Worm (Caenorhabditis elegans) whole organism, young adult: ENCODE measurements around the gene K01A6.5.

Source experiments
- B0035.1 ChIP-seq: sonication (generic microtip); optimal IDR thresholded peaks from 2 replicates; lab custom pipeline; 2016; ENCODE audit warnings: missing genetic modification characterization, mild to moderate bottlenecking, missing compliant biosample characterization, missing genotype, missing genetic modification reagents
- C17E4.6 ChIP-seq: fragments of 200-800 bp; sonication (Bioruptor generic); IDR thresholded peaks from 2 replicates; pipeline ENCODE4 v1.3.6; 2022; ENCODE audit warnings: missing genetic modification reagents, missing genetic modification characterization, missing compliant biosample characterization
- D2030.7 ChIP-seq: fragments of 200-800 bp; sonication (Bioruptor generic); IDR thresholded peaks from 2 replicates; pipeline ENCODE4 v1.3.6; 2022; ENCODE audit warnings: missing genetic modification reagents, missing genetic modification characterization, missing compliant biosample characterization
- F22D6.2 ChIP-seq: sonication (generic microtip); optimal IDR thresholded peaks from 2 replicates; lab custom pipeline; 2016; ENCODE audit warnings: mild to moderate bottlenecking, missing genetic modification characterization, missing compliant biosample characterization
- F33H1.4 ChIP-seq: fragments of 200-800 bp; sonication (Bioruptor generic); IDR thresholded peaks from 2 replicates; pipeline ENCODE4 v1.3.6; 2022; ENCODE audit warnings: missing genetic modification reagents, missing genetic modification characterization, missing compliant biosample characterization
- K11D2.4 ChIP-seq: fragments of 200-800 bp; sonication (Bioruptor generic); IDR thresholded peaks from 2 replicates; pipeline ENCODE4 v1.3.6; 2022; ENCODE audit warnings: missing genetic modification reagents, missing genetic modification characterization, missing compliant biosample characterization
- Y79H2A.3 ChIP-seq: fragments of 200-800 bp; sonication (Bioruptor generic); conservative IDR thresholded peaks from 2 replicates; pipeline ENCODE4 v1.3.6; 2022; ENCODE audit warnings: missing genetic modification reagents, missing genetic modification characterization, missing compliant biosample characterization
- aptf-2 ChIP-seq: fragments of 200-800 bp; sonication (Bioruptor generic); conservative IDR thresholded peaks from 2 replicates; pipeline ENCODE4 v1.3.6; 2022; ENCODE audit warnings: missing genetic modification reagents, missing genetic modification characterization, missing compliant biosample characterization
- attf-5 ChIP-seq: fragments of 200-800 bp; sonication (Bioruptor generic); optimal IDR thresholded peaks from 2 replicates; lab custom pipeline; 2018; ENCODE audit warnings: mild to moderate bottlenecking, missing genetic modification characterization, missing compliant biosample characterization
- attf-6 ChIP-seq: fragments of 200-800 bp; sonication (Bioruptor generic); IDR thresholded peaks from 2 replicates; pipeline ENCODE4 v1.3.6; 2022; ENCODE audit warnings: missing genetic modification reagents, missing genetic modification characterization, missing compliant biosample characterization
- bed-1 ChIP-seq: fragments of 200-800 bp; sonication (Bioruptor generic); IDR thresholded peaks from 2 replicates; pipeline ENCODE4 v1.3.6; 2022; ENCODE audit warnings: missing genetic modification reagents, missing genetic modification characterization, missing compliant biosample characterization
- cebp-1 ChIP-seq, 2 experiments: fragments of 200-800 bp in 1 of 2; sonication (Bioruptor generic) in 1 of 2; sonication (generic microtip) in 1 of 2; IDR thresholded peaks in 1 of 2; optimal IDR thresholded peaks in 1 of 2; 2 replicates each; pipeline versions ENCODE4 v1.3.6 to Lab custom; 2017 to 2022; ENCODE audit warnings: missing compliant biosample characterization in 2 of 2, missing genetic modification characterization in 2 of 2, mild to moderate bottlenecking in 1 of 2, missing genetic modification reagents in 1 of 2, moderate library complexity in 1 of 2
- cebp-2 ChIP-seq: fragments of 200-800 bp; sonication (Bioruptor generic); IDR thresholded peaks from 2 replicates; pipeline ENCODE4 v1.3.6; 2022; ENCODE audit warnings: missing genetic modification characterization, missing compliant biosample characterization
- ceh-58 ChIP-seq: fragments of 200-800 bp; sonication (Bioruptor generic); IDR thresholded peaks from 2 replicates; pipeline ENCODE4 v1.3.6; 2022; ENCODE audit warnings: missing genetic modification characterization, missing compliant biosample characterization
- ceh-79 ChIP-seq: sonication (generic microtip); optimal IDR thresholded peaks from 2 replicates; lab custom pipeline; 2017; ENCODE audit warnings: mild to moderate bottlenecking, missing genetic modification characterization, missing compliant biosample characterization
- chd-7 ChIP-seq: sonication (generic microtip); optimal IDR thresholded peaks from 2 replicates; lab custom pipeline; 2016; ENCODE audit warnings: mild to moderate bottlenecking, missing genetic modification characterization, moderate library complexity, missing compliant biosample characterization
- dox-1 ChIP-seq: fragments of 200-800 bp; sonication (Bioruptor generic); IDR thresholded peaks from 2 replicates; pipeline ENCODE4 v1.3.6; 2022; ENCODE audit warnings: missing genetic modification reagents, missing genetic modification characterization, missing compliant biosample characterization
- hlh-12 ChIP-seq: sonication (generic microtip); optimal IDR thresholded peaks from 2 replicates; lab custom pipeline; 2016; ENCODE audit warnings: missing genetic modification characterization, missing compliant biosample characterization
- hmg-1.2 ChIP-seq: fragments of 200-800 bp; sonication (Bioruptor generic); IDR thresholded peaks from 2 replicates; pipeline ENCODE4 v1.3.6; 2022; ENCODE audit warnings: missing genetic modification reagents, missing genetic modification characterization, missing compliant biosample characterization
- lin-40 ChIP-seq: sonication (generic microtip); optimal IDR thresholded peaks from 2 replicates; lab custom pipeline; 2016; ENCODE audit warnings: missing genetic modification characterization, mild to moderate bottlenecking, missing compliant biosample characterization, missing genotype, missing genetic modification reagents
- lsl-1 ChIP-seq: fragments of 200-800 bp; sonication (Bioruptor generic); optimal IDR thresholded peaks from 2 replicates; lab custom pipeline; 2018; ENCODE audit warnings: mild to moderate bottlenecking, missing genetic modification characterization, moderate library complexity, missing compliant biosample characterization
- madf-6 ChIP-seq: fragments of 200-800 bp; sonication (Bioruptor generic); IDR thresholded peaks from 2 replicates; pipeline ENCODE4 v1.3.6; 2022; ENCODE audit warnings: missing genetic modification reagents, missing genetic modification characterization, missing compliant biosample characterization
- mel-28 ChIP-seq: sonication (generic microtip); optimal IDR thresholded peaks from 2 replicates; lab custom pipeline; 2016; ENCODE audit warnings: borderline replicate concordance, mild to moderate bottlenecking, missing genetic modification characterization, missing compliant biosample characterization
- mxl-1 ChIP-seq: sonication (generic microtip); optimal IDR thresholded peaks from 2 replicates; lab custom pipeline; 2016; ENCODE audit warnings: missing genetic modification characterization, missing compliant biosample characterization
- nfyb-1 ChIP-seq: fragments of 200-800 bp; sonication (Bioruptor generic); IDR thresholded peaks from 2 replicates; pipeline ENCODE4 v1.3.6; 2022; ENCODE audit warnings: missing genetic modification reagents, missing genetic modification characterization, missing compliant biosample characterization
- nhr-179 ChIP-seq: sonication (generic microtip); optimal IDR thresholded peaks from 2 replicates; lab custom pipeline; 2016; ENCODE audit warnings: mild to moderate bottlenecking, missing genetic modification characterization, missing compliant biosample characterization
- nhr-27 ChIP-seq: fragments of 200-800 bp; sonication (Bioruptor generic); optimal IDR thresholded peaks from 2 replicates; lab custom pipeline; 2018; ENCODE audit warnings: mild to moderate bottlenecking, missing genetic modification characterization, moderate library complexity, missing compliant biosample characterization
- nhr-80 ChIP-seq: sonication (generic microtip); optimal IDR thresholded peaks from 2 replicates; lab custom pipeline; 2016; ENCODE audit warnings: missing genetic modification characterization, missing compliant biosample characterization
- rcor-1 ChIP-seq: fragments of 200-800 bp; sonication (Bioruptor generic); IDR thresholded peaks from 2 replicates; pipeline ENCODE4 v1.3.6; 2022; ENCODE audit warnings: missing genetic modification reagents, missing genetic modification characterization, missing compliant biosample characterization
- somi-1 ChIP-seq: fragments of 200-800 bp; sonication (Bioruptor generic); optimal IDR thresholded peaks from 2 replicates; lab custom pipeline; 2018; ENCODE audit warnings: mild to moderate bottlenecking, missing genetic modification characterization, missing compliant biosample characterization
- sptf-2 ChIP-seq: fragments of 200-800 bp; sonication (Bioruptor generic); optimal IDR thresholded peaks from 2 replicates; lab custom pipeline; 2018; ENCODE audit warnings: mild to moderate bottlenecking, missing genetic modification characterization, missing compliant biosample characterization
- ztf-26 ChIP-seq: sonication (generic microtip); optimal IDR thresholded peaks from 2 replicates; lab custom pipeline; 2017; ENCODE audit warnings: missing genetic modification characterization, missing compliant biosample characterization

Gene K01A6.5

ce11 chrIV:11717094-11717876, 25.2 kb upstream of the K01A6.5 start:
- TF ChIP-seq D2030.7, result no peak
- TF ChIP-seq hmg-1.2 (GFP tag; lab: Robert Waterston, UW), result peak; percentile 22; the same call in 1 of the 2 replicates
- no peak for TF ChIP-seq B0035.1 (tag; lab: Kevin White, UChicago)
- TF ChIP-seq cebp-1 (GFP tag; IDR thresholded peaks at IDR 0.05; lab: Robert Waterston, UW), result no peak
- no peak for TF ChIP-seq cebp-1 (tag; optimal IDR thresholded peaks at IDR 0.05; lab: Kevin White, UChicago)
- TF ChIP-seq mel-28 (tag; lab: Kevin White, UChicago), result no peak

ce11 chrIV:11718653-11719052, 23.9 kb upstream of the K01A6.5 start:
- TF ChIP-seq hmg-1.2 (GFP tag; lab: Robert Waterston, UW), result peak; percentile 49; the same call in 1 of the 2 replicates
- TF ChIP-seq lin-40 (tag; lab: Kevin White, UChicago), result no peak
- TF ChIP-seq somi-1, result peak; percentile 37
- peak; percentile 38 for TF ChIP-seq ztf-26 (tag; lab: Kevin White, UChicago)

- TF ChIP-seq cebp-2 (GFP tag; lab: Robert Waterston, UW) (no peak), nhr-80 (tag; lab: Kevin White, UChicago) (peak; percentile 54)
Observed at ce11 chrIV:11721878-11722277, 20.6 kb upstream of the K01A6.5 start.

ce11 chrIV:11723255-11723654, 19.3 kb upstream of the K01A6.5 start:
- no peak for TF ChIP-seq hlh-12
- TF ChIP-seq Y79H2A.3, result no peak
- TF ChIP-seq dox-1 (GFP tag; lab: Robert Waterston, UW), result no peak
- no peak for TF ChIP-seq aptf-2 (GFP tag; lab: Robert Waterston, UW)
- TF ChIP-seq F22D6.2, result no peak
- TF ChIP-seq C17E4.6, result no peak
- no peak for TF ChIP-seq mxl-1 (tag; lab: Kevin White, UChicago)
- no peak for TF ChIP-seq attf-6
- TF ChIP-seq mel-28 (tag; lab: Kevin White, UChicago), result no peak
- TF ChIP-seq, all 124 proteins: peak for 0

- TF ChIP-seq nhr-27 (tag; lab: Kevin White, UChicago) (no peak), ceh-58 (GFP tag; lab: Robert Waterston, UW) (no peak)
- TF ChIP-seq, all 124 proteins: peak for 0
Observed at ce11 chrIV:11735025-11735424, 7.5 kb upstream of the K01A6.5 start, which contains the start of gene K01A6.6. K01A6.6 (plus strand) TSS chrIV:11735325.

ce11 chrIV:11737269-11737668, 5.2 kb upstream of the K01A6.5 start, which contains the start of gene K01A6.8:
K01A6.8 (minus strand) TSS chrIV:11737369.
- no peak for TF ChIP-seq K11D2.4
- TF ChIP-seq ceh-79 (tag; lab: Kevin White, UChicago), result no peak
- no peak for TF ChIP-seq F33H1.4
- no peak for TF ChIP-seq attf-5 (GFP tag; lab: Kevin White, UChicago)
- no peak for TF ChIP-seq sptf-2 (GFP tag; lab: Kevin White, UChicago)
- TF ChIP-seq somi-1, result no peak
- no peak for TF ChIP-seq rcor-1 (GFP tag; lab: Robert Waterston, UW)
- no peak for TF ChIP-seq lsl-1 (GFP tag; lab: Kevin White, UChicago)
- TF ChIP-seq B0035.1 (tag; lab: Kevin White, UChicago), result no peak
- TF ChIP-seq nhr-179 (tag; lab: Kevin White, UChicago), result no peak
- no peak for TF ChIP-seq bed-1 (GFP tag; lab: Robert Waterston, UW)
- TF ChIP-seq C17E4.6, result no peak
- TF ChIP-seq nfyb-1 (GFP tag; lab: Robert Waterston, UW), result no peak
- TF ChIP-seq madf-6 (GFP tag; lab: Robert Waterston, UW), result no peak
- TF ChIP-seq chd-7 (tag; lab: Kevin White, UChicago), result no peak
- TF ChIP-seq, all 124 proteins: peak for 0
